Worm (Caenorhabditis elegans): ENCODE measurements around the gene ZK666.12.

ce11 chrII:10543457-10544137 is 47.6 kb downstream of the ZK666.12 start:
- TF ChIP-seq flt-1 (GFP tag; IDR thresholded peaks at IDR 0.05) = no peak
- no peak for TF ChIP-seq B0310.2 (tag; optimal IDR thresholded peaks at IDR 0.05)
- no peak for TF ChIP-seq sea-1 (GFP tag; conservative IDR thresholded peaks at IDR 0.05)
- no peak for TF ChIP-seq ama-1 (optimal IDR thresholded peaks at IDR 0.05)
- TF ChIP-seq tbx-11 (GFP tag; IDR thresholded peaks at IDR 0.05) = no peak
- TF ChIP-seq hmbx-1 (tag; optimal IDR thresholded peaks at IDR 0.05) = no peak
- no peak for TF ChIP-seq ets-7 (tag; optimal IDR thresholded peaks at IDR 0.05)
- TF ChIP-seq F13C5.2 (tag; optimal IDR thresholded peaks at IDR 0.05) = no peak
- no peak for TF ChIP-seq hmg-4 (GFP tag; optimal IDR thresholded peaks at IDR 0.05)
- no peak for TF ChIP-seq tbx-37 (GFP tag; conservative IDR thresholded peaks at IDR 0.05)
- no peak for TF ChIP-seq hnd-1 (tag; optimal IDR thresholded peaks at IDR 0.05)
- no peak for TF ChIP-seq tra-4 (tag; optimal IDR thresholded peaks at IDR 0.05)
- no peak for TF ChIP-seq pes-1 (GFP tag; IDR thresholded peaks at IDR 0.05)
